Fruit fly (Drosophila melanogaster): ENCODE measurements around the gene Ect3.

The Ect3 gene

DNA sequence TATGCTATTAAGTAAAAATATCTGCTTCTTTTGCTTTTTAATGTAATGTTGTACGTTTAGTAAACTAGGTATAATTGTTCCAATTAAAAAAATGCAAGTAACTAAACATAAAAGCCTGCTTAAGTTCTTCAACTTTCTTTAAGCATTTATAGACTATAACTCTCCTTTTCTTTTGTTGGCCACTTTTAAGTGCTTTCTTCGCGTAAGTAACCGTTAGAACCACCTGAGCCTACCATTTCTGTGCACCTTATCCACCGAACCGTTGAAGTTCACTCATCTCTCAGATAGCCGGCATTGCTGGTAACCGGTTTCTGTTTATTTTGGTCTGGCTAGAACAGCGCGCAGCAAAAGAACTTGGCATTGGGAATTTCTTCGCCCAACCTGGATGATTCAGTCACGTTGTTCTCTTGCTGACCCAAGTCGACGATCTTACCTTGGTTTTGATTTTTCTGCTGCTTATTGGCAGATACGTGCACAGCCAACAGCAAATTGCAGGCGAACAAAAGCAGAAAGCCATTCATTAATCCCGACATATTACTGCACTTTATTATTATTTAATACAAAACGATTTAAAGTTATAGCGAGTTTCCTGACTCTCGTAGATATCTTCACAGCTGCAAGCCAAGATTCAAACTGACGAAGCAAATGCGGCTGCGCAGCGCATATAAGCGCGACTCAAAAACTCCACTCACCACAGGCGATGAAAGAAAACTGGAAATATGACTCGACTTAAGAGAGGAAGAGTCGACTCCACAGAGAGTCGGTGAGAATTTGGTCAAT lies 22.3 kb upstream of the Ect3 start, which contains the start of gene CG10005 (continued):
- TF ChIP-seq Hr4 (GFP tag; optimal IDR thresholded peaks at IDR 0.05), result no peak
- TF ChIP-seq cyc (GFP tag; optimal IDR thresholded peaks at IDR 0.05), result no peak
- no peak for TF ChIP-seq pdm3 (GFP tag; optimal IDR thresholded peaks at IDR 0.05)
- TF ChIP-seq fkh (GFP tag; optimal IDR thresholded peaks at IDR 0.05), result no peak

DNA sequence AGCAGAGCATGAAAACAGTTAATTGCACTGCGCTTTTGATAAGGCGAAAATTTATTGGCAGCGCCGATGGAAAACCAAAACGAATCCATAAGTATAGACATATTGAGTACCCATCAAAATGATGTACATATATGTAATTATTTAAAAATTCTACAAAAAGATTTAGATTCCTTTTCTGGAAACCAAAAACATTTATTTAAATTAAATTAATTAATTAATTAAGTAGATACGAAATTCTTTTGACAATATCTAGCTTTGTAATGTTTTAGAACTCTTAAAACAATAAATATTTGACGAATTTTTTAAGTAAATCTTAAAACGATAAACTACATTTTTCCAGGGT lies 21.8 kb upstream of the Ect3 start:
- TF ChIP-seq fkh (GFP tag; optimal IDR thresholded peaks at IDR 0.05) (no peak), topi (GFP tag; optimal IDR thresholded peaks at IDR 0.05) (no peak), CG15336 (GFP tag; IDR thresholded peaks at IDR 0.05) (peak; percentile 66), svp (GFP tag) (peak; percentile 75), CG6163 (GFP tag; IDR thresholded peaks at IDR 0.05) (0 out of 3 replicates have a peak, but pooled peaks have one; percentile 6), CG4318 (GFP tag; optimal IDR thresholded peaks at IDR 0.05) (no peak), Ets21C (GFP tag; optimal IDR thresholded peaks at IDR 0.05) (no peak), CG8319 (GFP tag; optimal IDR thresholded peaks at IDR 0.05) (no peak), Hr4 (GFP tag; optimal IDR thresholded peaks at IDR 0.05) (peak; percentile 41), dsx (GFP tag; optimal IDR thresholded peaks at IDR 0.05; ENCODE audit: poor library complexity, severe bottlenecking) (no peak), CG8119 (GFP tag; IDR thresholded peaks at IDR 0.05) (peak; percentile 63; the same call in 2 of the 3 replicates), CG10669 (GFP tag; optimal IDR thresholded peaks at IDR 0.05) (peak; percentile 17), Hr38 (GFP tag; optimal IDR thresholded peaks at IDR 0.05) (no peak), ss (GFP tag; optimal IDR thresholded peaks at IDR 0.05) (no peak), CG32006 (GFP tag; optimal IDR thresholded peaks at IDR 0.05) (peak; percentile 55), CG9139 (GFP tag; optimal IDR thresholded peaks at IDR 0.05) (no peak), CG1621 (tag; optimal IDR thresholded peaks at IDR 0.05) (no peak), CG6276 (GFP tag; optimal IDR thresholded peaks at IDR 0.05) (peak; percentile 50), acj6 (GFP tag; optimal IDR thresholded peaks at IDR 0.05) (peak; percentile 27), Eip78C (GFP tag) (peak; percentile 43), net (GFP tag; optimal IDR thresholded peaks at IDR 0.05) (no peak), Blimp-1 (GFP tag; optimal IDR thresholded peaks at IDR 0.05) (no peak), vri (GFP tag; optimal IDR thresholded peaks at IDR 0.05) (no peak), achi (GFP tag; optimal IDR thresholded peaks at IDR 0.05) (peak; percentile 38), CG6792 (GFP tag; optimal IDR thresholded peaks at IDR 0.05) (no peak), CG6854 (GFP tag; optimal IDR thresholded peaks at IDR 0.05) (no peak), CG11294 (GFP tag; IDR thresholded peaks at IDR 0.05) (no peak), CG10631 (GFP tag; optimal IDR thresholded peaks at IDR 0.05) (no peak), CG16779 (tag; optimal IDR thresholded peaks at IDR 0.05) (peak; percentile 4), CG8632 (GFP tag; optimal IDR thresholded peaks at IDR 0.05) (no peak), Lpt (GFP tag; optimal IDR thresholded peaks at IDR 0.05) (no peak), CG34406 (GFP tag; optimal IDR thresholded peaks at IDR 0.05) (peak; percentile 18), Gug (GFP tag; IDR thresholded peaks at IDR 0.05) (no peak), CG31627 (GFP tag; optimal IDR thresholded peaks at IDR 0.05) (no peak), Sox15 (GFP tag; optimal IDR thresholded peaks at IDR 0.05) (no peak), Sox102F (GFP tag; optimal IDR thresholded peaks at IDR 0.05) (no peak), OdsH (GFP tag; optimal IDR thresholded peaks at IDR 0.05) (peak; percentile 9), Smox (GFP tag; optimal IDR thresholded peaks at IDR 0.05) (no peak), Eip75B (GFP tag; optimal IDR thresholded peaks at IDR 0.05) (no peak), CG3032 (tag; optimal IDR thresholded peaks at IDR 0.05) (no peak), eg (GFP tag; IDR thresholded peaks at IDR 0.05) (no peak), Hr39 (GFP tag; optimal IDR thresholded peaks at IDR 0.05) (no peak), Ets96B (tag; optimal IDR thresholded peaks at IDR 0.05) (peak; percentile 27), dac (GFP tag; optimal IDR thresholded peaks at IDR 0.05) (no peak), Eip93F (GFP tag; optimal IDR thresholded peaks at IDR 0.05) (no peak), lz (GFP tag; optimal IDR thresholded peaks at IDR 0.05) (no peak), fd85E (GFP tag; optimal IDR thresholded peaks at IDR 0.05) (no peak), esn (GFP tag; optimal IDR thresholded peaks at IDR 0.05) (peak; percentile 34), cyc (GFP tag; optimal IDR thresholded peaks at IDR 0.05) (no peak)

All from whole organism, prepupa.